Worm (Caenorhabditis elegans) whole organism, L4/young adult: ENCODE results near the gene fkb-1.
"Not testable (repeated sequence)": the region's sequence is repeated elsewhere in the genome, so short reads cannot be mapped to it uniquely, and the experiment has no call there.

ENCODE experiments used
- W03F9.2 ChIP-seq: fragments of 150-350 bp; optimal IDR thresholded peaks from 2 replicates; lab custom pipeline; 2014; ENCODE audit warnings: missing biosample characterization, missing genetic modification characterization
- dao-5 ChIP-seq: sonication (generic microtip); optimal IDR thresholded peaks from 2 replicates; lab custom pipeline; 2016; ENCODE audit warnings: missing genotype, missing genetic modification characterization, moderate library complexity, missing compliant biosample characterization
- him-1 ChIP-seq: sonication (generic microtip); optimal IDR thresholded peaks from 2 replicates; lab custom pipeline; 2016; ENCODE audit warnings: missing genotype, missing genetic modification reagents, missing genetic modification characterization, missing compliant biosample characterization

Gene fkb-1

ce11 chrIV:11036222-11036621 is at the start of gene fkb-1:
Gene fkb-1, plus strand, starts transcription at chrIV:11036582.
- TF ChIP-seq dao-5 (tag; lab: Kevin White, UChicago) (no peak), him-1 (tag; lab: Kevin White, UChicago) (no peak), W03F9.2 (peak; percentile 71)

- TF ChIP-seq him-1 (tag; lab: Kevin White, UChicago); W03F9.2; dao-5 (tag; lab: Kevin White, UChicago): not testable (repeated sequence)
Observed at ce11 chrIV:10987342-10987945, 48.9 kb upstream of the fkb-1 start, which contains the start of gene Y43E12A.3. Gene Y43E12A.3, plus strand, starts transcription at chrIV:10987895.

ce11 chrIV:10990699-10991098 is 45.7 kb upstream of the fkb-1 start, which contains the start of gene F13H10.5:
Gene F13H10.5, plus strand, starts transcription at chrIV:10990999.
- TF ChIP-seq him-1 (tag; lab: Kevin White, UChicago) (no peak), dao-5 (tag; lab: Kevin White, UChicago) (no peak), W03F9.2 (no peak)

- TF ChIP-seq him-1 (tag; lab: Kevin White, UChicago): no peak
- TF ChIP-seq W03F9.2: no peak
- TF ChIP-seq dao-5 (tag; lab: Kevin White, UChicago): no peak
Observed at ce11 chrIV:11001614-11002013, 34.8 kb upstream of the fkb-1 start, which contains the start of gene F13H10.9. Gene F13H10.9, plus strand, starts transcription at chrIV:11001914.

ce11 chrIV:11004273-11004672 is 32.1 kb upstream of the fkb-1 start, which contains the start of gene F13H10.1:
Gene F13H10.1, plus strand, starts transcription at chrIV:11004573.
- TF ChIP-seq dao-5 (tag; lab: Kevin White, UChicago) (no peak), W03F9.2 (no peak), him-1 (tag; lab: Kevin White, UChicago) (no peak)

- TF ChIP-seq W03F9.2 (no peak), dao-5 (tag; lab: Kevin White, UChicago) (no peak), him-1 (tag; lab: Kevin White, UChicago) (no peak)
Observed at ce11 chrIV:11006383-11006782, 30.0 kb upstream of the fkb-1 start.

- TF ChIP-seq dao-5 (tag; lab: Kevin White, UChicago) (no peak), W03F9.2 (no peak), him-1 (tag; lab: Kevin White, UChicago) (no peak)
Observed at ce11 chrIV:11006868-11007267, 29.5 kb upstream of the fkb-1 start.

ce11 chrIV:11008255-11008654 is 28.1 kb upstream of the fkb-1 start:
- TF ChIP-seq W03F9.2: no peak

- TF ChIP-seq W03F9.2: no peak
Observed at ce11 chrIV:11008996-11009395, 27.4 kb upstream of the fkb-1 start, which contains the start of gene F13H10.6. Gene F13H10.6, plus strand, starts transcription at chrIV:11009296.

ce11 chrIV:11009928-11010327 is 26.5 kb upstream of the fkb-1 start:
- TF ChIP-seq W03F9.2 (no peak), him-1 (tag; lab: Kevin White, UChicago) (no peak), dao-5 (tag; lab: Kevin White, UChicago) (no peak)

ce11 chrIV:11011920-11012319 is 24.5 kb upstream of the fkb-1 start, which contains the start of gene ndx-9:
Gene ndx-9, minus strand, starts transcription at chrIV:11012020.
- no peak for TF ChIP-seq W03F9.2
- TF ChIP-seq him-1 (tag; lab: Kevin White, UChicago): no peak
- TF ChIP-seq dao-5 (tag; lab: Kevin White, UChicago): no peak

- TF ChIP-seq dao-5 (tag; lab: Kevin White, UChicago): no peak
- no peak for TF ChIP-seq W03F9.2
- no peak for TF ChIP-seq him-1 (tag; lab: Kevin White, UChicago)
Observed at ce11 chrIV:11015881-11016280, 20.5 kb upstream of the fkb-1 start, which contains the start of gene F13H10.3. Gene F13H10.3, minus strand, starts transcription at chrIV:11015953.

- TF ChIP-seq dao-5 (tag; lab: Kevin White, UChicago) (no peak), W03F9.2 (peak; percentile 61)
Observed at ce11 chrIV:11019962-11020550, 16.3 kb upstream of the fkb-1 start, which contains the start of gene F13H10.8. Gene F13H10.8, plus strand, starts transcription at chrIV:11020517.

ce11 chrIV:11021512-11022268 is 14.7 kb upstream of the fkb-1 start, which contains the start of gene mogs-1:
Gene mogs-1, minus strand, starts transcription at chrIV:11021928.
- no peak for TF ChIP-seq him-1 (tag; lab: Kevin White, UChicago)
- TF ChIP-seq dao-5 (tag; lab: Kevin White, UChicago): no peak
- no peak for TF ChIP-seq W03F9.2
